Worm (Caenorhabditis elegans): ENCODE measurements around the gene sbsp-1.

The sbsp-1 gene

ce11 chrIII:10870814-10871213, 38.1 kb downstream of the sbsp-1 start:
- TF ChIP-seq K09A11.1 (tag; optimal IDR thresholded peaks at IDR 0.05; ENCODE audit: insufficient read depth), result no peak
- TF ChIP-seq hlh-6 (tag; optimal IDR thresholded peaks at IDR 0.05), result no peak
- TF ChIP-seq pax-1 (tag; optimal IDR thresholded peaks at IDR 0.05), result no peak
- no peak for TF ChIP-seq ceh-18 (tag; optimal IDR thresholded peaks at IDR 0.05)
- TF ChIP-seq elt-4 (tag; optimal IDR thresholded peaks at IDR 0.05), result no peak
- no peak for TF ChIP-seq mec-3 (tag; optimal IDR thresholded peaks at IDR 0.05; ENCODE audit: borderline replicate concordance)
- no peak for TF ChIP-seq nhr-232 (tag; optimal IDR thresholded peaks at IDR 0.05)
- no peak for TF ChIP-seq hlh-8 (tag; optimal IDR thresholded peaks at IDR 0.05)
- TF ChIP-seq lin-11 (tag; optimal IDR thresholded peaks at IDR 0.05), result no peak
- no peak for TF ChIP-seq fkh-6 (tag; optimal IDR thresholded peaks at IDR 0.05)
- TF ChIP-seq T23F11.4 (GFP tag; optimal IDR thresholded peaks at IDR 0.05), result no peak
- TF ChIP-seq ceh-19 (GFP tag; optimal IDR thresholded peaks at IDR 0.05), result no peak
- no peak for TF ChIP-seq pqm-1 (tag; optimal IDR thresholded peaks at IDR 0.05)
- TF ChIP-seq unc-55 (GFP tag; optimal IDR thresholded peaks at IDR 0.05), result no peak
- TF ChIP-seq pha-2 (tag; optimal IDR thresholded peaks at IDR 0.05), result no peak
- TF ChIP-seq zip-5 (tag; optimal IDR thresholded peaks at IDR 0.05), result no peak

- TF ChIP-seq mec-3 (tag; optimal IDR thresholded peaks at IDR 0.05; ENCODE audit: borderline replicate concordance) (no peak), sox-2 (GFP tag; IDR thresholded peaks at IDR 0.05) (no peak), pat-9 (tag; optimal IDR thresholded peaks at IDR 0.05) (no peak), fkh-6 (tag; optimal IDR thresholded peaks at IDR 0.05) (no peak), tbx-7 (tag; optimal IDR thresholded peaks at IDR 0.05) (no peak)
Measured at ce11 chrIII:10875132-10875531, 42.4 kb downstream of the sbsp-1 start, which contains the start of gene C44B9.2. C44B9.2 (plus strand) TSS chrIII:10875432.

DNA sequence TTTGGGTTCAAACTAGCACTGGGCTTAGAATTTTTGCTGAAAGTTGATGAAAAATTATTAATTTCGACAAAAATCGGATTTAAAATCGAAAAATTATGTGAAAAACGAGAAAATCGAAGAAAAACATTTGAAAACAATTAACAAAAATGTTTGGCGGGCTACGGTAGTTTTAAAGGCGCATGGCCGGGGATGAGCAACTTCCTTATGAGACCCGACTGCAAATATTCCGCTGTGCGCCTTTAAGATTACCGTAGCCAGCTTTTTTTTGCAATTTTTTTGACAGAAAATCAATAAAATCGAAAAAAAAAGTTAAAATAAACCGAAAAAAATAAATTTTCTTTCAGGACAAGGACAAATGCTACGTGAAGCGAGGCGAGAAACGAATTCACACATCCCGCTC, 44.8 kb downstream of the sbsp-1 start:
- TF ChIP-seq Y22D7AL.16 (tag; optimal IDR thresholded peaks at IDR 0.05), result no peak
- TF ChIP-seq ceh-45 (GFP tag; IDR thresholded peaks at IDR 0.05), result no peak
- TF ChIP-seq sox-4 (tag; optimal IDR thresholded peaks at IDR 0.05), result no peak
- TF ChIP-seq ama-1 (optimal IDR thresholded peaks at IDR 0.05), result no peak
- no peak for TF ChIP-seq T23F11.4 (GFP tag; optimal IDR thresholded peaks at IDR 0.05)
- TF ChIP-seq K09A11.1 (tag; optimal IDR thresholded peaks at IDR 0.05; ENCODE audit: insufficient read depth), result no peak
- no peak for TF ChIP-seq tbx-2 (tag; optimal IDR thresholded peaks at IDR 0.05)
- TF ChIP-seq fax-1 (tag; optimal IDR thresholded peaks at IDR 0.05), result no peak
- no peak for TF ChIP-seq pha-2 (tag; optimal IDR thresholded peaks at IDR 0.05)
- no peak for TF ChIP-seq elt-4 (tag; optimal IDR thresholded peaks at IDR 0.05)
- TF ChIP-seq che-1 (tag; optimal IDR thresholded peaks at IDR 0.05), result no peak
- no peak for TF ChIP-seq ceh-30 (tag; optimal IDR thresholded peaks at IDR 0.05)
- no peak for TF ChIP-seq pat-9 (tag; optimal IDR thresholded peaks at IDR 0.05)
- TF ChIP-seq elt-2 (tag; optimal IDR thresholded peaks at IDR 0.05), result no peak
- TF ChIP-seq pag-3 (tag; optimal IDR thresholded peaks at IDR 0.05; ENCODE audit: borderline replicate concordance), result no peak
- TF ChIP-seq ceh-9 (tag; optimal IDR thresholded peaks at IDR 0.05), result no peak

ce11 chrIII:10880083-10880482, 47.3 kb downstream of the sbsp-1 start, which contains the start of gene C44B9.3:
C44B9.3 (minus strand) TSS chrIII:10880183.
- no peak for TF ChIP-seq nhr-232 (tag; optimal IDR thresholded peaks at IDR 0.05)
- TF ChIP-seq K09A11.1 (tag; optimal IDR thresholded peaks at IDR 0.05; ENCODE audit: insufficient read depth), result no peak
- no peak for TF ChIP-seq elt-2 (tag; optimal IDR thresholded peaks at IDR 0.05)
- no peak for TF ChIP-seq ceh-31 (tag; optimal IDR thresholded peaks at IDR 0.05)
- TF ChIP-seq ceh-9 (tag; optimal IDR thresholded peaks at IDR 0.05), result no peak
- no peak for TF ChIP-seq ceh-30 (tag; optimal IDR thresholded peaks at IDR 0.05)
- TF ChIP-seq mec-3 (tag; optimal IDR thresholded peaks at IDR 0.05; ENCODE audit: borderline replicate concordance), result no peak
- TF ChIP-seq pros-1 (tag; optimal IDR thresholded peaks at IDR 0.05), result no peak
- TF ChIP-seq zip-5 (tag; optimal IDR thresholded peaks at IDR 0.05), result no peak

- no peak for TF ChIP-seq ceh-9 (tag; optimal IDR thresholded peaks at IDR 0.05)
- no peak for TF ChIP-seq ets-4 (tag; optimal IDR thresholded peaks at IDR 0.05)
- no peak for TF ChIP-seq rnt-1 (tag; optimal IDR thresholded peaks at IDR 0.05)
- TF ChIP-seq pqm-1 (tag; optimal IDR thresholded peaks at IDR 0.05), result no peak
- no peak for TF ChIP-seq ceh-14 (tag; optimal IDR thresholded peaks at IDR 0.05)
- no peak for TF ChIP-seq dve-1 (tag; optimal IDR thresholded peaks at IDR 0.05)
- no peak for TF ChIP-seq ceh-22 (tag; optimal IDR thresholded peaks at IDR 0.05)
- no peak for TF ChIP-seq ahr-1 (tag; optimal IDR thresholded peaks at IDR 0.05)
- TF ChIP-seq C08G9.2 (tag; optimal IDR thresholded peaks at IDR 0.05), result no peak
- no peak for TF ChIP-seq hlh-13 (GFP tag; optimal IDR thresholded peaks at IDR 0.05)
- no peak for TF ChIP-seq ceh-31 (tag; optimal IDR thresholded peaks at IDR 0.05)
- TF ChIP-seq pha-4 (tag; optimal IDR thresholded peaks at IDR 0.05), result no peak
- TF ChIP-seq hlh-30 (tag; optimal IDR thresholded peaks at IDR 0.05; ENCODE audit: insufficient read depth), result no peak
- no peak for TF ChIP-seq ceh-24 (tag; optimal IDR thresholded peaks at IDR 0.05)
- TF ChIP-seq nhr-232 (tag; optimal IDR thresholded peaks at IDR 0.05), result no peak
Measured at ce11 chrIII:10881462-10881861, 48.7 kb downstream of the sbsp-1 start, which contains the start of gene athp-1. athp-1 (plus strand) TSS chrIII:10881766.
